Worm (Caenorhabditis elegans): ENCODE measurements around the gene F15D4.2.

Gene F15D4.2

ce11 chrII:13215792-13216191 is at the start of gene F15D4.2:
Gene F15D4.2, plus strand, starts transcription at chrII:13216092.
- TF ChIP-seq ceh-36 (tag; optimal IDR thresholded peaks at IDR 0.05) (no peak), aly-1 (tag; optimal IDR thresholded peaks at IDR 0.05) (no peak), hmbx-1 (tag; optimal IDR thresholded peaks at IDR 0.05) (no peak), tbx-11 (GFP tag; IDR thresholded peaks at IDR 0.05) (no peak), tra-4 (tag; optimal IDR thresholded peaks at IDR 0.05) (no peak), ama-1 (optimal IDR thresholded peaks at IDR 0.05) (no peak), tbx-37 (GFP tag; conservative IDR thresholded peaks at IDR 0.05) (no peak), sea-1 (GFP tag; conservative IDR thresholded peaks at IDR 0.05) (no peak), pes-1 (GFP tag; IDR thresholded peaks at IDR 0.05) (no peak), ceh-13 (GFP tag; optimal IDR thresholded peaks at IDR 0.05) (no peak), flt-1 (GFP tag; IDR thresholded peaks at IDR 0.05) (no peak), F13C5.2 (tag; optimal IDR thresholded peaks at IDR 0.05) (no peak), B0310.2 (tag; optimal IDR thresholded peaks at IDR 0.05) (no peak), scrt-1 (GFP tag; IDR thresholded peaks at IDR 0.05) (no peak), ets-7 (tag; optimal IDR thresholded peaks at IDR 0.05) (no peak), hmg-4 (GFP tag; optimal IDR thresholded peaks at IDR 0.05) (no peak), hnd-1 (tag; optimal IDR thresholded peaks at IDR 0.05) (no peak)

DNA sequence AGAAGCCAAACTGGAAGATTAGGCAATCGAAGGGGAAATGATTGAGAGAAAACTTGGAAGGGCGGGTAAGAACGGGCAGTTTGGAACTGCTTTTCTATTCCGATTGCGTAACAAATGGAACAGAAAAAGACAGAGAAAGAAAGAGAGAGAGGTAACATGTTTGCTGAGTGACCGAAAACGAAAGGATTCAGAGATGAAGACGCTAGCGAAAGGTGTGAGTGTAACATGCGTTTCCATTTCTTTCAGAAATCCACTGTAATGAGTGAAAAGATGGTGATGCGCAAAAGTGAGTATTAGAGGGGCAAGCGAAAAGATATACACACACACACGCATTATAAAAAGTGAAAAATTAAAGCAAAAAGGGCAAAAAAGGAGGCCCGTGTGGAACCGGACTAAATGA is 48.4 kb upstream of the F15D4.2 start:
- TF ChIP-seq ceh-13 (GFP tag; optimal IDR thresholded peaks at IDR 0.05) (no peak), pes-1 (GFP tag; IDR thresholded peaks at IDR 0.05) (no peak), flt-1 (GFP tag; IDR thresholded peaks at IDR 0.05) (no peak), hmbx-1 (tag; optimal IDR thresholded peaks at IDR 0.05) (no peak), ama-1 (optimal IDR thresholded peaks at IDR 0.05) (no peak), scrt-1 (GFP tag; IDR thresholded peaks at IDR 0.05) (no peak), tbx-11 (GFP tag; IDR thresholded peaks at IDR 0.05) (no peak), sea-1 (GFP tag; conservative IDR thresholded peaks at IDR 0.05) (no peak), tbx-37 (GFP tag; conservative IDR thresholded peaks at IDR 0.05) (no peak), ets-7 (tag; optimal IDR thresholded peaks at IDR 0.05) (no peak), hmg-4 (GFP tag; optimal IDR thresholded peaks at IDR 0.05) (no peak), ceh-36 (tag; optimal IDR thresholded peaks at IDR 0.05) (no peak), hnd-1 (tag; optimal IDR thresholded peaks at IDR 0.05) (no peak), tra-4 (tag; optimal IDR thresholded peaks at IDR 0.05) (no peak)

- TF ChIP-seq hmg-4 (GFP tag; optimal IDR thresholded peaks at IDR 0.05) (no peak), B0310.2 (tag; optimal IDR thresholded peaks at IDR 0.05) (no peak), scrt-1 (GFP tag; IDR thresholded peaks at IDR 0.05) (no peak), ceh-13 (GFP tag; optimal IDR thresholded peaks at IDR 0.05) (no peak), sea-1 (GFP tag; conservative IDR thresholded peaks at IDR 0.05) (no peak), ama-1 (optimal IDR thresholded peaks at IDR 0.05) (no peak), aly-1 (tag; optimal IDR thresholded peaks at IDR 0.05) (no peak), pes-1 (GFP tag; IDR thresholded peaks at IDR 0.05) (no peak), tra-4 (tag; optimal IDR thresholded peaks at IDR 0.05) (no peak), tbx-37 (GFP tag; conservative IDR thresholded peaks at IDR 0.05) (no peak), ceh-36 (tag; optimal IDR thresholded peaks at IDR 0.05) (no peak), ets-7 (tag; optimal IDR thresholded peaks at IDR 0.05) (no peak), hnd-1 (tag; optimal IDR thresholded peaks at IDR 0.05) (no peak)
Measured at ce11 chrII:13170696-13171095, 45.2 kb upstream of the F15D4.2 start.

DNA sequence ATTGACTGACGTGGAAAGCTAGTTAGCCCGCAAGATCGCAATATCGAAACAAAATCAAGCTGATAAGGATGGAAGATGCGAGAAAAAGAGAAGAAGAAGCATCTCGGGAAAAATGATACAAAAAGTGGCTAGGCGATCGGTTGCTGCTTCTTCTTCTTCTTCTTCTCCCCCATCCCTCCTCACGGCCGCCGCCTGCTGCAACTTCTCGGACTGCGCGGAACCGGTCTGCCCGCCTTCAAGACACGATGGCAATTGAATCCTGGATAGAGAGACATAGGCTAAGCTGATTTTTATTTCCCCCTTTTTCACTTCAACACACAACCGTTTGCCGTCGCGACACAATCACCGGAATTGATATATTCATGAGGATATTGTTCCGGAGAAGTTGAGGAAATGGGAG is 41.5 kb upstream of the F15D4.2 start:
- TF ChIP-seq aly-1 (tag; optimal IDR thresholded peaks at IDR 0.05): no peak

ce11 chrII:13181465-13181864 is 34.4 kb upstream of the F15D4.2 start, which contains the start of gene W09H1.1:
Gene W09H1.1, minus strand, starts transcription at chrII:13181565.
- TF ChIP-seq ets-7 (tag; optimal IDR thresholded peaks at IDR 0.05) (no peak), flt-1 (GFP tag; IDR thresholded peaks at IDR 0.05) (no peak), ceh-13 (GFP tag; optimal IDR thresholded peaks at IDR 0.05) (no peak), ceh-36 (tag; optimal IDR thresholded peaks at IDR 0.05) (no peak), scrt-1 (GFP tag; IDR thresholded peaks at IDR 0.05) (no peak), pes-1 (GFP tag; IDR thresholded peaks at IDR 0.05) (no peak), hmg-4 (GFP tag; optimal IDR thresholded peaks at IDR 0.05) (no peak), hmbx-1 (tag; optimal IDR thresholded peaks at IDR 0.05) (no peak), tra-4 (tag; optimal IDR thresholded peaks at IDR 0.05) (no peak), tbx-11 (GFP tag; IDR thresholded peaks at IDR 0.05) (no peak), hnd-1 (tag; optimal IDR thresholded peaks at IDR 0.05) (no peak), ama-1 (optimal IDR thresholded peaks at IDR 0.05) (no peak), aly-1 (tag; optimal IDR thresholded peaks at IDR 0.05) (no peak), B0310.2 (tag; optimal IDR thresholded peaks at IDR 0.05) (no peak), F13C5.2 (tag; optimal IDR thresholded peaks at IDR 0.05) (no peak), sea-1 (GFP tag; conservative IDR thresholded peaks at IDR 0.05) (no peak), tbx-37 (GFP tag; conservative IDR thresholded peaks at IDR 0.05) (no peak)

ce11 chrII:13183228-13183755 is 32.6 kb upstream of the F15D4.2 start, which contains the start of the genes W09H1.4 and his-73:
Gene W09H1.4, plus strand, starts transcription at chrII:13183528.
Gene his-73, plus strand, starts transcription at chrII:13183705.
- TF ChIP-seq F13C5.2 (tag; optimal IDR thresholded peaks at IDR 0.05) (no peak), hmbx-1 (tag; optimal IDR thresholded peaks at IDR 0.05) (no peak), aly-1 (tag; optimal IDR thresholded peaks at IDR 0.05) (no peak), hnd-1 (tag; optimal IDR thresholded peaks at IDR 0.05) (no peak), ama-1 (optimal IDR thresholded peaks at IDR 0.05) (no peak), scrt-1 (GFP tag; IDR thresholded peaks at IDR 0.05) (no peak), ceh-36 (tag; optimal IDR thresholded peaks at IDR 0.05) (no peak), tra-4 (tag; optimal IDR thresholded peaks at IDR 0.05) (no peak), ets-7 (tag; optimal IDR thresholded peaks at IDR 0.05) (no peak)

- TF ChIP-seq tbx-11 (GFP tag; IDR thresholded peaks at IDR 0.05) (no peak), F13C5.2 (tag; optimal IDR thresholded peaks at IDR 0.05) (no peak), tra-4 (tag; optimal IDR thresholded peaks at IDR 0.05) (no peak), ets-7 (tag; optimal IDR thresholded peaks at IDR 0.05) (no peak), hmbx-1 (tag; optimal IDR thresholded peaks at IDR 0.05) (no peak), sea-1 (GFP tag; conservative IDR thresholded peaks at IDR 0.05) (no peak), aly-1 (tag; optimal IDR thresholded peaks at IDR 0.05) (no peak), B0310.2 (tag; optimal IDR thresholded peaks at IDR 0.05) (no peak), ceh-36 (tag; optimal IDR thresholded peaks at IDR 0.05) (no peak), flt-1 (GFP tag; IDR thresholded peaks at IDR 0.05) (no peak), pes-1 (GFP tag; IDR thresholded peaks at IDR 0.05) (no peak), scrt-1 (GFP tag; IDR thresholded peaks at IDR 0.05) (no peak), ceh-13 (GFP tag; optimal IDR thresholded peaks at IDR 0.05) (no peak), tbx-37 (GFP tag; conservative IDR thresholded peaks at IDR 0.05) (no peak)
Measured at ce11 chrII:13184129-13184528, 31.8 kb upstream of the F15D4.2 start, which contains the start of gene W09H1.3. Gene W09H1.3, plus strand, starts transcription at chrII:13184429.

Measured in whole organism, early embryonic.